Fruit fly (Drosophila melanogaster) whole organism, embryonic: Measurements from ENCODE around the gene Idh3a.
A peak's percentile ranks its signal among the peaks of the same experiment; 100 is the strongest.

Source experiments
- Atf3 ChIP-seq: fragments of 200-800 bp; sonication (Bioruptor generic); optimal IDR thresholded peaks from 3 replicates; lab custom pipeline; 2016; ENCODE audit warnings: missing biosample characterization, missing genetic modification characterization
- Bgb ChIP-seq: fragments of 200-800 bp; sonication (Bioruptor generic); IDR thresholded peaks from 2 replicates; pipeline ENCODE4 v1.3.6; 2022; ENCODE audit warnings: missing biosample characterization, missing genetic modification characterization; ENCODE audit not compliant: partially characterized antibody
- CG10274 ChIP-seq: fragments of 200-800 bp; sonication (Bioruptor generic); optimal IDR thresholded peaks from 3 replicates; lab custom pipeline; 2017; ENCODE audit warnings: missing biosample characterization, mild to moderate bottlenecking, missing genetic modification characterization
- CG11560 ChIP-seq: fragments of 200-800 bp; sonication (Bioruptor generic); IDR thresholded peaks from 3 replicates; pipeline ENCODE4 v1.3.6; 2022; ENCODE audit warnings: missing biosample characterization, missing genetic modification characterization
- CG12236 ChIP-seq: fragments of 200-800 bp; sonication (Bioruptor generic); optimal IDR thresholded peaks from 2 replicates; lab custom pipeline; 2016; ENCODE audit warnings: missing biosample characterization, missing genetic modification characterization
- CG14667 ChIP-seq: fragments of 200-800 bp; sonication (Bioruptor generic); IDR thresholded peaks from 2 replicates; pipeline ENCODE4 v1.3.6; 2022; ENCODE audit warnings: missing biosample characterization, missing genetic modification characterization
- CG17568 ChIP-seq: fragments of 200-800 bp; sonication (Bioruptor generic); optimal IDR thresholded peaks from 2 replicates; lab custom pipeline; 2018; ENCODE audit warnings: missing biosample characterization, mild to moderate bottlenecking, missing genetic modification characterization, moderate library complexity
- CG17802 ChIP-seq: fragments of 200-800 bp; sonication (Bioruptor generic); optimal IDR thresholded peaks from 2 replicates; lab custom pipeline; 2018; ENCODE audit warnings: missing biosample characterization, mild to moderate bottlenecking, missing genetic modification characterization, moderate library complexity
- CG17829 ChIP-seq: fragments of 200-800 bp; optimal IDR thresholded peaks from 2 replicates; lab custom pipeline; 2019; ENCODE audit warnings: missing biosample characterization, mild to moderate bottlenecking, missing genetic modification characterization, moderate library complexity
- CG18476 ChIP-seq: fragments of 200-800 bp; sonication (Bioruptor generic); optimal IDR thresholded peaks from 2 replicates; lab custom pipeline; 2016; ENCODE audit warnings: missing biosample characterization, mild to moderate bottlenecking, missing genetic modification characterization
- CG2116 ChIP-seq: fragments of 200-800 bp; sonication (Bioruptor generic); optimal IDR thresholded peaks from 3 replicates; lab custom pipeline; 2018; ENCODE audit warnings: missing biosample characterization, mild to moderate bottlenecking, missing genetic modification characterization
- CG2202 ChIP-seq: fragments of 200-800 bp; sonication (Bioruptor generic); optimal IDR thresholded peaks from 2 replicates; lab custom pipeline; 2018; ENCODE audit warnings: missing biosample characterization, mild to moderate bottlenecking, missing genetic modification characterization
- CG30403 ChIP-seq: fragments of 200-800 bp; sonication (Bioruptor generic); optimal IDR thresholded peaks from 3 replicates; lab custom pipeline; 2016; ENCODE audit warnings: missing biosample characterization, missing genetic modification characterization
- CG30431 ChIP-seq: fragments of 200-800 bp; sonication (Bioruptor generic); optimal IDR thresholded peaks from 2 replicates; lab custom pipeline; 2017; ENCODE audit warnings: missing biosample characterization, missing genetic modification characterization
- CG6175 ChIP-seq: fragments of 200-800 bp; sonication (Bioruptor generic); IDR thresholded peaks from 3 replicates; pipeline ENCODE4 v1.3.6; 2022; ENCODE audit warnings: missing biosample characterization, missing genetic modification characterization
- CG9797 ChIP-seq: fragments of 200-800 bp; sonication (Bioruptor generic); optimal IDR thresholded peaks from 3 replicates; lab custom pipeline; 2018; ENCODE audit warnings: missing biosample characterization, mild to moderate bottlenecking, missing genetic modification characterization
- CG9817 ChIP-seq: fragments of 200-800 bp; sonication (Bioruptor generic); optimal IDR thresholded peaks from 2 replicates; lab custom pipeline; 2018; ENCODE audit warnings: missing biosample characterization, mild to moderate bottlenecking, missing genetic modification characterization, moderate library complexity
- Fer1 ChIP-seq: fragments of 200-800 bp; sonication (Bioruptor generic); optimal IDR thresholded peaks from 2 replicates; lab custom pipeline; 2017; ENCODE audit warnings: missing biosample characterization, mild to moderate bottlenecking, missing genetic modification characterization
- Fer2 ChIP-seq: fragments of 200-800 bp; sonication (Bioruptor generic); optimal IDR thresholded peaks from 2 replicates; lab custom pipeline; 2018; ENCODE audit warnings: missing biosample characterization, mild to moderate bottlenecking, missing genetic modification characterization, moderate library complexity
- HHEX ChIP-seq: fragments of 200-800 bp; sonication (Bioruptor generic); optimal IDR thresholded peaks from 3 replicates; lab custom pipeline; 2017; ENCODE audit warnings: missing biosample characterization, mild to moderate bottlenecking, missing genetic modification characterization, missing genetic modification reagents
- Hr78 ChIP-seq, 2 experiments: fragments of 200-800 bp in 1 of 2; fragments of >200 bp in 1 of 2; sonication (Bioruptor generic) in 1 of 2; optimal IDR thresholded peaks; 2 replicates each; lab custom pipeline; 2017 to 2019; ENCODE audit warnings: missing biosample characterization in 2 of 2, missing genetic modification characterization in 2 of 2, mild to moderate bottlenecking in 1 of 2, moderate library complexity in 1 of 2
- Jarid2 ChIP-seq: fragments of 200-800 bp; sonication (Bioruptor generic); optimal IDR thresholded peaks from 3 replicates; lab custom pipeline; 2017; ENCODE audit warnings: mild to moderate bottlenecking, missing biosample characterization, missing genetic modification reagents, missing genetic modification characterization
- Lpt ChIP-seq: fragments of >200 bp; optimal IDR thresholded peaks from 2 replicates; lab custom pipeline; 2018; ENCODE audit warnings: missing biosample characterization, missing genetic modification characterization
- NC2α ChIP-seq: fragments of 200-800 bp; sonication (Bioruptor generic); optimal IDR thresholded peaks from 2 replicates; lab custom pipeline; 2016; ENCODE audit warnings: missing biosample characterization, missing genetic modification characterization
- NfI ChIP-seq: fragments of 200-800 bp; sonication (Bioruptor generic); optimal IDR thresholded peaks from 3 replicates; lab custom pipeline; 2018; ENCODE audit warnings: missing biosample characterization, mild to moderate bottlenecking, missing genetic modification characterization, moderate library complexity
- Oaz ChIP-seq: fragments of 200-800 bp; sonication (Bioruptor generic); IDR thresholded peaks from 2 replicates; pipeline ENCODE4 v1.3.6; 2022; ENCODE audit warnings: missing biosample characterization, missing genetic modification characterization
- Optix ChIP-seq: fragments of 200-800 bp; sonication (Bioruptor generic); IDR thresholded peaks from 3 replicates; pipeline ENCODE4 v1.3.6; 2022; ENCODE audit warnings: missing biosample characterization, missing genetic modification characterization
- Rfx ChIP-seq: fragments of 200-800 bp; sonication (Bioruptor generic); IDR thresholded peaks from 2 replicates; pipeline ENCODE4 v1.3.6; 2022; ENCODE audit warnings: missing biosample characterization, missing genetic modification characterization
- Rx ChIP-seq: fragments of 200-800 bp; sonication (Bioruptor generic); IDR thresholded peaks from 2 replicates; pipeline ENCODE4 v1.3.6; 2022; ENCODE audit warnings: missing biosample characterization, missing genetic modification characterization
- Side ChIP-seq: fragments of 200-800 bp; sonication (Bioruptor generic); optimal IDR thresholded peaks from 2 replicates; lab custom pipeline; 2016; ENCODE audit warnings: missing biosample characterization, missing genetic modification characterization
- Sry-δ ChIP-seq: fragments of 200-800 bp; sonication (Bioruptor generic); optimal IDR thresholded peaks from 2 replicates; lab custom pipeline; 2016; ENCODE audit warnings: missing biosample characterization, missing genetic modification characterization
- az2 ChIP-seq: fragments of 200-800 bp; sonication (Bioruptor generic); optimal IDR thresholded peaks from 3 replicates; lab custom pipeline; 2016; ENCODE audit warnings: missing biosample characterization, missing genetic modification characterization
- bab2 ChIP-seq: fragments of 200-800 bp; sonication (Bioruptor generic); optimal IDR thresholded peaks from 2 replicates; lab custom pipeline; 2016; ENCODE audit warnings: missing biosample characterization, missing genetic modification characterization
- btn ChIP-seq: fragments of 200-800 bp; sonication (Bioruptor generic); optimal IDR thresholded peaks from 2 replicates; lab custom pipeline; 2016; ENCODE audit warnings: missing biosample characterization, missing genetic modification characterization
- dan ChIP-seq: fragments of 200-800 bp; sonication (Bioruptor generic); IDR thresholded peaks from 2 replicates; pipeline ENCODE4 v1.3.6; 2022; ENCODE audit warnings: missing biosample characterization, missing genetic modification characterization
- fd64A ChIP-seq: fragments of 200-800 bp; sonication (Bioruptor generic); optimal IDR thresholded peaks from 3 replicates; lab custom pipeline; 2018; ENCODE audit warnings: missing biosample characterization, mild to moderate bottlenecking, missing genetic modification characterization
- fu2 ChIP-seq: fragments of 200-800 bp; sonication (Bioruptor generic); optimal IDR thresholded peaks from 2 replicates; lab custom pipeline; 2016; ENCODE audit warnings: missing biosample characterization, missing genetic modification characterization
- gcm2 ChIP-seq: fragments of 200-800 bp; sonication (Bioruptor generic); optimal IDR thresholded peaks from 2 replicates; lab custom pipeline; 2016; ENCODE audit warnings: missing biosample characterization, missing genetic modification characterization
- ham ChIP-seq: fragments of 200-800 bp; sonication (Bioruptor generic); IDR thresholded peaks from 2 replicates; pipeline ENCODE4 v1.3.6; 2022; ENCODE audit warnings: missing biosample characterization, missing genetic modification characterization
- jumu ChIP-seq: fragments of 200-800 bp; sonication (Bioruptor generic); optimal IDR thresholded peaks from 3 replicates; lab custom pipeline; 2016; ENCODE audit warnings: missing biosample characterization, missing genetic modification characterization
- kah ChIP-seq: fragments of 200-800 bp; sonication (Bioruptor generic); optimal IDR thresholded peaks from 2 replicates; lab custom pipeline; 2018; ENCODE audit warnings: missing biosample characterization, mild to moderate bottlenecking, missing genetic modification characterization
- lov ChIP-seq, 2 experiments: fragments of 200-800 bp in 1 of 2; fragments of >200 bp in 1 of 2; sonication (Bioruptor generic) in 1 of 2; IDR thresholded peaks in 1 of 2; optimal IDR thresholded peaks in 1 of 2; 2 replicates in 1 of 2; 3 replicates in 1 of 2; pipeline versions ENCODE4 v1.3.6 to Lab custom; 2017 to 2022; ENCODE audit warnings: missing biosample characterization in 1 of 2, missing genetic modification characterization in 1 of 2
- pfk ChIP-seq: fragments of 200-800 bp; sonication (Bioruptor generic); optimal IDR thresholded peaks from 2 replicates; lab custom pipeline; 2018; ENCODE audit warnings: missing biosample characterization, mild to moderate bottlenecking, missing genetic modification characterization, moderate library complexity
- prd ChIP-seq, 3 experiments: fragments of >200 bp in 2 of 3; fragments of 200-800 bp in 1 of 3; sonication (Bioruptor generic) in 1 of 3; optimal IDR thresholded peaks in 2 of 3; IDR thresholded peaks in 1 of 3; 2 replicates in 2 of 3; 3 replicates in 1 of 3; pipeline versions ENCODE4 v1.3.6 to Lab custom; 2017 to 2022; ENCODE audit warnings: missing biosample characterization in 1 of 3, missing genetic modification characterization in 1 of 3
- scrt ChIP-seq: fragments of 200-800 bp; sonication (Bioruptor generic); optimal IDR thresholded peaks from 2 replicates; lab custom pipeline; 2018; ENCODE audit warnings: missing biosample characterization, mild to moderate bottlenecking, missing genetic modification characterization, moderate library complexity
- slbo ChIP-seq: fragments of 200-800 bp; sonication (Bioruptor generic); IDR thresholded peaks from 2 replicates; pipeline ENCODE4 v1.3.6; 2022; ENCODE audit warnings: missing biosample characterization, missing genetic modification characterization
- sqz ChIP-seq: fragments of 200-800 bp; sonication (Bioruptor generic); optimal IDR thresholded peaks from 3 replicates; lab custom pipeline; 2018; ENCODE audit warnings: missing biosample characterization, mild to moderate bottlenecking, missing genetic modification characterization

The Idh3a gene

DNA sequence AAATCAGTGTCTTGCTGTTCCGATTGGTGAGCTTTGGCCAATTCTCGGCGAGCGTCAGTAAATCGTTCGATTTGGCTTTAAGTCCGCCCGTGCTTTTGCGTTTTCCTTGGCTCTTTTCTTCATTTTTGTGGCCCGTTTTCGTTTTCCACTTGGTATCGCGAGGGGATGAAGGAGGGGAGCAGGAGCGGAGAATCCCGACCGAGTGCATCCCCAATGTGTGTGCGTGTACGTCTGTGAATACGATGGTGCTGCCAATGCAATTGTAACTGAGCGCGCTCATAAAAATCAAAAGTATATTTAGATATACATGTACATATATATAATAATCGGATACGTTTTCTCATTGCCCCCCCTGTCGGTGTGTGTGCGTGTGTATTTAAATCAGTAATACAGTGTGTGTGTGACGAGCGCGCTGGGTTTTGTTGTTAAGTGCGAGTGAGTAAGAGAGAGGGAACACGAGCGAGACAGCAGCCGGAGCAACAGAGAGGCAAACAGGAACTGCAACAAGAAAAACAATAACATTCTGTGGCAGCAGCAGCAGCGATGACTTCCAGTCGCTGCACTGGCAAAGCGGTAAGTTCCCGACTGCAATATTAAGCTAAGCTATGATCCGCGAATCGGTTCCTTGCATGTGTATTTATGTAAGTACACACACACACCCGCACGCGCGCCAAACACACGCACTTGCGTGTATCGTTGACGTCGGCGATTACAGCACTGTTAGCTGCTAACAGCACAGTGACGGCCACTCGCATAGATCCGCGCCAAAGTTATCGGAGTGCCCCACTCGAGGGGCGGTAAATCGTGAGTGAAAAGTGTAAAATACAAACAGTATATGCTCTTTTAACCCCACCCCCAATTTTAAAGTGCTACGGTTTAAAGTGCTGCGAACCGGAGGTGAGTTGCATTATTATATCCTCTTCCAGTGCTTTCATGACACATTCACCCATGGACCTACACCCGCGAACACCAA, 25.7 kb downstream of the Idh3a start (continued):
- TF ChIP-seq gcm2 (GFP tag; lab: Kevin White, UChicago) = peak; percentile 39
- peak; percentile 58 for TF ChIP-seq CG30403 (GFP tag; lab: Kevin White, UChicago)
- TF ChIP-seq CG2116 (GFP tag; lab: Kevin White, UChicago) = no peak
- TF ChIP-seq CG2202 (tag; lab: Kevin White, UChicago) = no peak
- TF ChIP-seq CG17568 (GFP tag; lab: Kevin White, UChicago) = no peak
- TF ChIP-seq Optix = peak; percentile 35; the same call in 1 of the 3 replicates
- peak; percentile 26 for TF ChIP-seq Atf3 (GFP tag; lab: Kevin White, UChicago)
- TF ChIP-seq fd64A (GFP tag; lab: Kevin White, UChicago) = no peak
- peak; percentile 41 for TF ChIP-seq scrt (GFP tag; lab: Kevin White, UChicago)
- no peak for TF ChIP-seq kah (GFP tag; lab: Kevin White, UChicago)
- TF ChIP-seq Fer2 = peak; percentile 28
- peak; percentile 43; the same call in 1 of the 2 replicates for TF ChIP-seq CG14667 (GFP tag; lab: Robert Waterston, UW)
- TF ChIP-seq az2 = peak; percentile 35
- peak; percentile 45 for TF ChIP-seq fu2 (GFP tag; lab: Kevin White, UChicago)
- TF ChIP-seq CG11560 (tag; lab: Robert Waterston, UW) = peak; percentile 18; the same call in 1 of the 3 replicates
- TF ChIP-seq btn (GFP tag; lab: Kevin White, UChicago) = peak; percentile 3
- TF ChIP-seq prd (optimal IDR thresholded peaks at IDR 0.05; lab: Kevin White, UChicago) = no peak
- peak; percentile 60 for TF ChIP-seq prd (GFP tag; IDR thresholded peaks at IDR 0.05; lab: Robert Waterston, UW)
- TF ChIP-seq CG9817 (tag; lab: Kevin White, UChicago) = peak; percentile 58
- no peak for TF ChIP-seq CG6175 (GFP tag; lab: Robert Waterston, UW)
- TF ChIP-seq ham = no peak
- peak; percentile 58 for TF ChIP-seq HHEX
- no peak for TF ChIP-seq Lpt (GFP tag; lab: Kevin White, UChicago)
- peak; percentile 24 for TF ChIP-seq Sry-δ
- peak; percentile 40 for TF ChIP-seq CG30431 (GFP tag; lab: Kevin White, UChicago)
- TF ChIP-seq CG12236 (GFP tag; lab: Kevin White, UChicago) = no peak
- TF ChIP-seq jumu (GFP tag; lab: Kevin White, UChicago) = peak; percentile 52
- no peak for TF ChIP-seq dan (GFP tag; lab: Robert Waterston, UW)
- peak; percentile 37 for TF ChIP-seq CG10274
- TF ChIP-seq Hr78 (GFP tag; optimal IDR thresholded peaks at IDR 0.05; lab: Kevin White, UChicago) = no peak
- TF ChIP-seq Jarid2 = no peak
- TF ChIP-seq sqz = no peak
- peak; percentile 62 for TF ChIP-seq Side (GFP tag; lab: Kevin White, UChicago)
- TF ChIP-seq Fer1 (GFP tag; lab: Kevin White, UChicago) = peak; percentile 77
- no peak for TF ChIP-seq CG9797 (GFP tag; lab: Kevin White, UChicago)
- no peak for TF ChIP-seq lov (optimal IDR thresholded peaks at IDR 0.05; lab: Kevin White, UChicago)
- no peak for TF ChIP-seq lov (GFP tag; IDR thresholded peaks at IDR 0.05; lab: Robert Waterston, UW)
- TF ChIP-seq bab2 (GFP tag; lab: Kevin White, UChicago) = peak; percentile 30
- no peak for TF ChIP-seq CG18476 (GFP tag; lab: Kevin White, UChicago)
- TF ChIP-seq Rfx (GFP tag; lab: Robert Waterston, UW) = peak; percentile 76
- TF ChIP-seq NC2α (GFP tag; lab: Kevin White, UChicago) = no peak
- TF ChIP-seq Oaz (GFP tag; lab: Robert Waterston, UW) = no peak; the same call in 1 of the 2 replicates
- no peak for TF ChIP-seq pfk
- peak; percentile 53 for TF ChIP-seq CG17829 (tag; lab: Kevin White, UChicago)
- no peak for TF ChIP-seq Bgb
- peak; percentile 34; the same call in 1 of the 2 replicates for TF ChIP-seq Rx
- TF ChIP-seq NfI (GFP tag; lab: Kevin White, UChicago) = peak; percentile 64
- no peak for TF ChIP-seq CG17802 (tag; lab: Kevin White, UChicago)
- TF ChIP-seq slbo (GFP tag; lab: Robert Waterston, UW) = peak; percentile 78
